Worm (Caenorhabditis elegans) whole organism, mixed stage, embryonic: Measurements from ENCODE around the gene R04B3.2.
A peak's percentile ranks its signal among the peaks of the same experiment; 100 is the strongest.

ENCODE experiments used
- elt-3 ChIP-seq: fragments of 150-350 bp; optimal IDR thresholded peaks from 2 replicates; lab custom pipeline; 2014; ENCODE audit warnings: missing biosample characterization, missing genetic modification characterization
- lin-13 ChIP-seq: fragments of 150-350 bp; optimal IDR thresholded peaks from 2 replicates; lab custom pipeline; 2014; ENCODE audit warnings: missing biosample characterization, missing genetic modification characterization
- nhr-237 ChIP-seq: fragments of 150-350 bp; optimal IDR thresholded peaks from 2 replicates; lab custom pipeline; 2014; ENCODE audit warnings: missing biosample characterization, missing genetic modification characterization
- nhr-28 ChIP-seq: fragments of 150-350 bp; optimal IDR thresholded peaks from 2 replicates; lab custom pipeline; 2014; ENCODE audit warnings: missing biosample characterization, missing genetic modification characterization
- nhr-76 ChIP-seq: sonication (generic microtip); optimal IDR thresholded peaks from 2 replicates; lab custom pipeline; 2017; ENCODE audit warnings: missing biosample characterization, missing genetic modification characterization
- pha-4 ChIP-seq: fragments of 150-350 bp; optimal IDR thresholded peaks from 2 replicates; lab custom pipeline; 2018; ENCODE audit warnings: missing biosample characterization, missing genetic modification reagents, missing genetic modification characterization
- snpc-4 ChIP-seq: fragments of 150-350 bp; optimal IDR thresholded peaks from 2 replicates; lab custom pipeline; 2014; ENCODE audit warnings: missing biosample characterization, missing genetic modification characterization
- sptf-1 ChIP-seq: sonication (generic microtip); optimal IDR thresholded peaks from 2 replicates; lab custom pipeline; 2017; ENCODE audit warnings: mild to moderate bottlenecking, missing genetic modification characterization, moderate library complexity, missing compliant biosample characterization
- unc-120 ChIP-seq: sonication (generic microtip); optimal IDR thresholded peaks from 2 replicates; lab custom pipeline; 2017; ENCODE audit warnings: missing genetic modification characterization, missing compliant biosample characterization; ENCODE audit not compliant: poor library complexity, severe bottlenecking
- unc-62 ChIP-seq: fragments of 150-350 bp; optimal IDR thresholded peaks from 2 replicates; lab custom pipeline; 2014; ENCODE audit warnings: missing biosample characterization, missing genetic modification reagents, missing genetic modification characterization
- ztf-11 ChIP-seq: fragments of 150-350 bp; optimal IDR thresholded peaks from 2 replicates; lab custom pipeline; 2014; ENCODE audit warnings: missing biosample characterization, missing genetic modification characterization

DNA sequence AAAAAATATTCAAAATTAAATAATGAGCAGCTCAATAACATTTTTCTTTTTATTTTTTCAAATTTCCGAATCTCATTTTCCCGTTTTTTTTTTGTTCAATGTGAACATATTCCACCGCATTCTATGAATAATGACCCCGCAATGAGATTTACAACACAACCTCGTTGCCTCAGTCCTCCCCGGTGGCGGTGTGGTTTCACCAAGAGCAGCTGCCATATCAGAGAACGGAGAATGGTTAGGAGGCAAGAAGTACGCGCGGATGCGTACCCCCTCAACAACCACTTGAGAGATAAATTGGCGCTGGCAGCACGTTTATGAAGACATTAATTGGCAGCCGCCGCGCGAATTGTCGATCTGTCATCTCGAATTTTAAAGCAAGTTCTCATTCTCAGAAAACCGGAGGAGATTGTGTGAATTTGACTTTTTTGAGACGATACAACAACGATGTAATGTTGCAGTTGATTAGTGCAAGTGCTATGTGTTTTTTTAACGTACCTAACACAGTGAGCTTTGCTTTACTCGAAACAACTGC is 40.2 kb upstream of the R04B3.2 start:
- TF ChIP-seq ztf-11 (tag; lab: Kevin White, UChicago): no peak
- no peak for TF ChIP-seq snpc-4 (tag; lab: Kevin White, UChicago)
- TF ChIP-seq sptf-1 (tag; lab: Kevin White, UChicago): no peak
- no peak for TF ChIP-seq nhr-237
- no peak for TF ChIP-seq unc-120
- no peak for TF ChIP-seq elt-3 (tag; lab: Kevin White, UChicago)
- no peak for TF ChIP-seq nhr-76 (tag; lab: Kevin White, UChicago)
- no peak for TF ChIP-seq pha-4
- TF ChIP-seq nhr-28 (tag; lab: Kevin White, UChicago): no peak
- peak; percentile 42 for TF ChIP-seq unc-62 (GFP tag; lab: Kevin White, UChicago)
- TF ChIP-seq lin-13 (tag; lab: Kevin White, UChicago): no peak
